Worm (Caenorhabditis elegans) whole organism, late embryonic: ENCODE measurements around the gene F08G2.5.
A peak's percentile ranks its signal among the peaks of the same experiment; 100 is the strongest.

Source experiments
- C08G9.2 ChIP-seq: sonication (generic microtip); optimal IDR thresholded peaks from 2 replicates; lab custom pipeline; 2016; ENCODE audit warnings: mild to moderate bottlenecking, missing genetic modification characterization, moderate library complexity, missing compliant biosample characterization
- C38D4.7 ChIP-seq: fragments of 200-800 bp; sonication (Bioruptor generic); optimal IDR thresholded peaks from 2 replicates; lab custom pipeline; 2018; ENCODE audit warnings: mild to moderate bottlenecking, missing genetic modification characterization, moderate library complexity, missing compliant biosample characterization
- K02D7.2 ChIP-seq: sonication (generic microtip); optimal IDR thresholded peaks from 2 replicates; lab custom pipeline; 2017; ENCODE audit warnings: mild to moderate bottlenecking, missing genetic modification characterization, missing compliant biosample characterization
- ahr-1 ChIP-seq: sonication (generic microtip); optimal IDR thresholded peaks from 2 replicates; lab custom pipeline; 2016; ENCODE audit warnings: missing genetic modification characterization, missing compliant biosample characterization
- ceh-14 ChIP-seq: sonication (generic microtip); optimal IDR thresholded peaks from 2 replicates; lab custom pipeline; 2016; ENCODE audit warnings: missing genotype, missing genetic modification characterization, missing compliant biosample characterization
- ceh-18 ChIP-seq: sonication (generic microtip); optimal IDR thresholded peaks from 2 replicates; lab custom pipeline; 2016; ENCODE audit warnings: missing genetic modification characterization, missing compliant biosample characterization
- ceh-19 ChIP-seq: fragments of 200-800 bp; sonication (Bioruptor generic); optimal IDR thresholded peaks from 2 replicates; lab custom pipeline; 2018; ENCODE audit warnings: mild to moderate bottlenecking, missing genetic modification characterization, missing compliant biosample characterization
- ceh-22 ChIP-seq: sonication (generic microtip); optimal IDR thresholded peaks from 2 replicates; lab custom pipeline; 2017; ENCODE audit warnings: missing biosample characterization, missing genetic modification characterization
- ceh-24 ChIP-seq: sonication (generic microtip); optimal IDR thresholded peaks from 2 replicates; lab custom pipeline; 2016; ENCODE audit warnings: mild to moderate bottlenecking, missing genetic modification characterization, missing compliant biosample characterization
- ceh-6 ChIP-seq: fragments of 200-800 bp; sonication (Bioruptor generic); optimal IDR thresholded peaks from 2 replicates; lab custom pipeline; 2018; ENCODE audit warnings: mild to moderate bottlenecking, missing genetic modification characterization, missing compliant biosample characterization
- dmd-4 ChIP-seq: sonication (generic microtip); optimal IDR thresholded peaks from 2 replicates; lab custom pipeline; 2016; ENCODE audit warnings: borderline replicate concordance, missing genetic modification characterization, missing compliant biosample characterization
- dve-1 ChIP-seq: sonication (generic microtip); optimal IDR thresholded peaks from 2 replicates; lab custom pipeline; 2017; ENCODE audit warnings: antibody characterized with exemption, mild to moderate bottlenecking, missing genetic modification characterization, missing compliant biosample characterization
- elt-4 ChIP-seq: sonication (generic microtip); optimal IDR thresholded peaks from 2 replicates; lab custom pipeline; 2016; ENCODE audit warnings: missing genetic modification characterization, missing compliant biosample characterization
- ets-4 ChIP-seq: sonication (generic microtip); optimal IDR thresholded peaks from 2 replicates; lab custom pipeline; 2016; ENCODE audit warnings: missing genetic modification characterization, missing compliant biosample characterization
- fkh-10 ChIP-seq: fragments of 150-350 bp; optimal IDR thresholded peaks from 2 replicates; lab custom pipeline; 2014; ENCODE audit warnings: missing biosample characterization, missing genetic modification reagents, missing genetic modification characterization
- fkh-6 ChIP-seq: sonication (generic microtip); optimal IDR thresholded peaks from 2 replicates; lab custom pipeline; 2016; ENCODE audit warnings: missing genetic modification characterization, missing compliant biosample characterization
- hlh-15 ChIP-seq: sonication (generic microtip); optimal IDR thresholded peaks from 2 replicates; lab custom pipeline; 2016; ENCODE audit warnings: missing genetic modification characterization, missing compliant biosample characterization
- hlh-8 ChIP-seq: sonication (generic microtip); optimal IDR thresholded peaks from 2 replicates; lab custom pipeline; 2016; ENCODE audit warnings: missing genotype, missing genetic modification characterization, missing compliant biosample characterization
- lin-11 ChIP-seq: fragments of 200-800 bp; sonication (Bioruptor generic); optimal IDR thresholded peaks from 2 replicates; lab custom pipeline; 2018; ENCODE audit warnings: mild to moderate bottlenecking, missing genetic modification characterization, missing compliant biosample characterization
- madf-2 ChIP-seq: sonication (generic microtip); optimal IDR thresholded peaks from 2 replicates; lab custom pipeline; 2017; ENCODE audit warnings: missing genetic modification characterization, missing compliant biosample characterization
- npax-4 ChIP-seq: sonication (generic microtip); optimal IDR thresholded peaks from 2 replicates; lab custom pipeline; 2016; ENCODE audit warnings: missing genetic modification characterization, missing compliant biosample characterization
- pha-4 ChIP-seq: fragments of 150-350 bp; optimal IDR thresholded peaks from 2 replicates; lab custom pipeline; 2018; ENCODE audit warnings: missing biosample characterization, missing genetic modification reagents, missing genetic modification characterization
- pqm-1 ChIP-seq: sonication (generic microtip); optimal IDR thresholded peaks from 2 replicates; lab custom pipeline; 2016; ENCODE audit warnings: missing genetic modification characterization, missing compliant biosample characterization
- sdc-2 ChIP-seq: sonication (generic microtip); optimal IDR thresholded peaks from 2 replicates; lab custom pipeline; 2016; ENCODE audit warnings: missing genotype, missing genetic modification characterization, missing compliant biosample characterization
- sox-2 ChIP-seq: fragments of 200-800 bp; sonication (Bioruptor generic); IDR thresholded peaks from 2 replicates; pipeline ENCODE4 v1.3.6; 2022; ENCODE audit warnings: missing genetic modification reagents, missing genetic modification characterization, missing compliant biosample characterization
- syd-9 ChIP-seq: sonication (generic microtip); optimal IDR thresholded peaks from 2 replicates; lab custom pipeline; 2016; ENCODE audit warnings: mild to moderate bottlenecking, missing genetic modification characterization, moderate library complexity, missing compliant biosample characterization
- ttx-3 ChIP-seq: sonication (generic microtip); optimal IDR thresholded peaks from 2 replicates; lab custom pipeline; 2016; ENCODE audit warnings: missing genetic modification reagents, missing genetic modification characterization, missing compliant biosample characterization
- ztf-16 ChIP-seq: sonication (generic microtip); optimal IDR thresholded peaks from 2 replicates; lab custom pipeline; 2017; ENCODE audit warnings: missing genetic modification characterization, missing compliant biosample characterization

Gene F08G2.5

DNA sequence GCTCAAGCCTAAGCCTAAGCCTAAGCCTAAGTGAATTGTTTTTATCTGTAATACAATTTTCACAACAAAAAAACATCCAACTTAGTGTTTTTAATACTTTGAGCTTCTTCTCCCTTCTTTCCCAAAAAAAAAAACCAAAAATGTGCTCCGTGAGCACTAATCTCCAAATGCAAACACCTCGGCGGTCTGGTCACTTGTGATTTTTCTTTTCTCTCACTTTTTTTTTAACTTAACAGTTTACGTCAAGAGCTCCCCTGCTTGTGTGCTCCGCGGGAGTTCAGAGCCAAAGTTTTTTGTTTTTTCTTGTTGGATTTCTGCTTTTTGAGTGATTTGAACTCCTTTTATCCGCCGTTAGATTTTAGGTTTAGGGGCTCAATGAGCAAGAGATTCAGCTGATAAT, 27.2 kb downstream of the F08G2.5 start:
- TF ChIP-seq ttx-3 (tag; lab: Kevin White, UChicago) (no peak), ceh-22 (no peak), fkh-6 (no peak), madf-2 (no peak), ceh-19 (GFP tag; lab: Kevin White, UChicago) (no peak), sdc-2 (tag; lab: Kevin White, UChicago) (no peak), pqm-1 (no peak), K02D7.2 (no peak), ahr-1 (tag; lab: Kevin White, UChicago) (no peak), fkh-10 (no peak), ceh-14 (no peak), dmd-4 (tag; lab: Kevin White, UChicago) (no peak), pha-4 (tag; lab: Kevin White, UChicago) (no peak), lin-11 (tag; lab: Kevin White, UChicago) (no peak)

DNA sequence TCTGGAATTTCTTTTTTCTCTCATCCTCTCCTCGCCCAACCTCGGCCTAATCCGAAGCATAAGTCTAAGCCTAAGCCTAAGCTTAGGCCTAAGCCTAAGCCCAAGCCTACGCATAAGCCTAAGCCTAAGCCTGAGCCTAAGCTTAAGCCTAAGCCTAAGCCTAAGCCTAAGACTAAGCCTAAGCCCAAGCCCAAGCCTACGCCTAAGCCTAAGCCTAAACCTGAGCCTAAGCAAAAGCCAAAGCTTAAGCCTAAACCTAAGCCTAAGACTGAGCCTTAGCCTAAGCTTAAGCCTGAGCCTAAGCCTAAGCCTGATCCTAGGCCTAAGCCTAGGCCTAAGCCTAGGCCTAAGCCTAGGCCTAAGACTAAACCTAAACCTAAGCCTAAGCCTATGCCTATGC, 37.1 kb downstream of the F08G2.5 start:
- TF ChIP-seq dve-1 = peak; percentile 94
- no peak for TF ChIP-seq K02D7.2

DNA sequence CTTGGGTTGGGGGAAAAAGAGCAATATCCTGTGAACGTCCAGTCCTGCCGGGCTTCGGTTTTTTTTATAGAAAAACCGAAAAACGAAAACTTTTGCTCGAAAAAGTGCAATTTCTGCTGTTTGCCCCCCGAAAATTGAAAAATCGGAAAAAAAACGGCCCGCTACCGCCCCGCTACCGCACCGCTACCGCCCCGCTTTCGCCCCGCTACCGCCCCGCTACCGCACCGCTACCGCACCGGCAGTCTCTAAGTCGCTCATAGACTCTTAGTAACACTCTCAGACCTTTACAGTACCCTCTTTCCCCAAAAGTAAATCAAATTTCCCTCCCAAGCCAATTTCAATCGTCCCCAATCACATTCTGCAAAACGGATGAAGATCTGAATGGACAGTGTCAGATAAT, 38.3 kb downstream of the F08G2.5 start:
- no peak for TF ChIP-seq hlh-8 (tag; lab: Kevin White, UChicago)
- no peak for TF ChIP-seq syd-9 (tag; lab: Kevin White, UChicago)
- TF ChIP-seq elt-4 (tag; lab: Kevin White, UChicago) = no peak
- no peak for TF ChIP-seq npax-4
- no peak for TF ChIP-seq ceh-24 (tag; lab: Kevin White, UChicago)
- no peak for TF ChIP-seq C08G9.2 (tag; lab: Kevin White, UChicago)
- no peak for TF ChIP-seq hlh-15 (tag; lab: Kevin White, UChicago)

DNA sequence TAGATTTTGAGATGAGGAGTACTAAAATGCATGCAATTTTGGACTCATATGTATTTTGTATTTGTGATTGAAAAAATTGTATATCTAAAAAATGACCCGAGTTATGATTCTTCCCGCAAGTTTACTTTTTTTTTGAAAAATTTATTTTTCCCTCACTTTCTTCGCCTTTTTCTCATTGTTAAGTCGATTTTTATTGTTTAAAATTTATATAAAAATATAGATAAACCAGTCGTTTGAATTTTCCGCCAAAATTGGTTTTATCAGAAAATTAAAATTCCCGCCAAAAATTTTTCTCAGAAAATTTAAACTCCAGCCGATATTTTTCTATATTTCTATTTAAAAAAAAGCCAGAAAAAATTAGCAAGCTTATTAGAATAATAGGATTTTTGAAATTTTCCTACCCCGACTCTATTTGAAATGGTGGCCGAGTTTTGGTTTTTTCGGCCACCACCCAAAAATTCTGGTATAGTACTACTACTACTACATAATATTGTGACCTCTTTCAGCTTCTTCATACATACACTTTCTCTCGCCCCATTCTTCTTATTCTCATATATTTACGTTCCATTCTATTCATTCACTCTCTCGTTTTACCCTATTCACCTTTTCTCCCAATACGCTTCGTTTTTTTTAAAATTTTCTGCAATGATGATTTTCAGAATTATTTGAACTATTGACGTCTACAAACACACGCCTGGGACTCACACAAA, 41.7 kb downstream of the F08G2.5 start, which contains the start of gene ZK131.11:
Gene ZK131.11 (plus strand): TSS at position 660 of the 710 bp plus-strand sequence.
- TF ChIP-seq hlh-15 (tag; lab: Kevin White, UChicago) = no peak

DNA sequence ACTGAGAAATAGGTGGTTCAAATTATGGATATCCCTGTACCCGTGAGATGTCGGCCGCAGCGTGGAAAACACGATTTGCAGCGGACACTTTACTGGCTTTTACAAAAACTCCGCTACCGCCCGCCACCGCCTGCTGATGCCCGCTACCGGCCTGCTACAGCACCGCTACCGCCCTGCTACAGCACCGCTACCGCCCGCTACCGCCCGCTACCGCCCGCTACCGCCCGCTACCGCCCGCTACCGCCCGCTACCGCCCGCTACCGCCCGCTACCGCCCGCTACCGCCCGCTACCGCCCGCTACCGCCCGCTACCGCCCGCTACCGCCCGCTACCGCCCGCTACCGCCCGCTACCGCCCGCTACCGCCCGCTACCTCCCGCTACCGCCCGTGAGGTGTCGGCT, 42.7 kb downstream of the F08G2.5 start:
- peak; percentile 9 for TF ChIP-seq ceh-6 (GFP tag; lab: Kevin White, UChicago)

DNA sequence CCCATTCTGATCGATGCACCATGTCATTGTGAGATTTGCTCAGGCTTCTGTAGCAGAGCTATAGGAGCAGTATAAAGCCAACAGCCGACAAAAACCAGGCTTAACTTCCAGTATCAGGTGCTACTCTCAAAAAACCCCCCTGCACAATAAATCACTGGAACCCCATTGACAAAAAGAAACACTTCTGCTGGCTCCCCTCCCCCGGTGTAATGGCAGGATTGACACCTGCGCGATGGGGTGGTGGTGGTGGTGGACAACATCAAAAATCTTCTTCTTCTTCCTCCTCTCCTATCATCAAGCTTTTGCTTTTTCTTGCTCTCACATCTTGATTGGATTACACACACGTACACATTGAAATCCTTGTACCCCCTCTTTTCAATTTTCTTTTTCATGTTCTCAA, 43.7 kb downstream of the F08G2.5 start:
- TF ChIP-seq C38D4.7 (GFP tag; lab: Kevin White, UChicago) (no peak), ceh-18 (peak; percentile 37)

DNA sequence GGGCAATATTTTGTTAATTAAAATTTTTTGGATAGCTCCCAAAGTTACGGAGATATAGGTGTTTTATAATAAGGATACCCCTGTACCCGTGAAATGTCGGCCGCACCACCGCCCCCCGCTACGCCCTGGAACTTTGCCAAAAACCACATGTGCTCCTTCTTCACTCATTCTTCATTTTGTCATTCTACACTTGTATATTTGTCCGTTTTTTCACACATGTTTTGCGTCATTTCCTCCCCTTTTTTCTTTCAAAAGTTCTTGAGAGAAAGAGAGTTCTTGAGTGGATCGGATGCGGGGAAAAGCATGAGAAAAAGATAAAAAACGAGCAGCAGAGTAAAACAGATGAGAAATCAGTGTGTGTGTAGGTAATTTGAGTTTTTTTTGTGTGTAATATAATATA, 44.6 kb downstream of the F08G2.5 start:
- TF ChIP-seq ceh-22 (no peak), hlh-8 (tag; lab: Kevin White, UChicago) (peak; percentile 40)

DNA sequence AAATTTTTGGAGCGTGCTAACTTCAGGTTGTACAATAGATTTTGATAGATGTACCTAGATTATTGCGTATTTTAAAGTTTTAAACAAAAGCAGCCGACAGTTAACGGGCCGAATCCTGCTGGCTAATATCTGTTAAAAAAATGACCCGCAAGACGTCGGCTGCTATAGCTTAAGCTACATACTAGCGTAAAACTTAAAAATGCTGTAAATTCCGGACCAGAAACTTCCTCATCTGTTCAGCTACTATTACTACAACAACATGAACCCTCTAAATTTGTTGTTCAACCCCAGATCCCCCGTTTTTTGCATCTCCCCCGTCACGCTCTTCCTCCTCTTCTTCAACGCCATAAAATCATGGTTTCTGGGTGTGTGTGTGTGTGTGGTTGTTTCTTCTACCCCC, 46.5 kb downstream of the F08G2.5 start:
- no peak for TF ChIP-seq dve-1
- TF ChIP-seq ets-4 = no peak
- no peak for TF ChIP-seq sox-2
- no peak for TF ChIP-seq ztf-16 (tag; lab: Kevin White, UChicago)
- TF ChIP-seq pqm-1 = no peak
- TF ChIP-seq ceh-24 (tag; lab: Kevin White, UChicago) = no peak
- no peak for TF ChIP-seq npax-4
